Worm (Caenorhabditis elegans) whole organism, L2 larva: ENCODE results near the gene R144.10.

Source experiments
- C34F6.9 ChIP-seq: fragments of 150-350 bp; optimal IDR thresholded peaks from 2 replicates; lab custom pipeline; 2014; ENCODE audit warnings: missing biosample characterization, missing genetic modification characterization
- R02D3.7 ChIP-seq: fragments of 150-350 bp; optimal IDR thresholded peaks from 2 replicates; lab custom pipeline; 2014; ENCODE audit warnings: missing biosample characterization, missing genetic modification characterization
- Y55F3AM.14 ChIP-seq: fragments of 200-800 bp; sonication (Bioruptor generic); optimal IDR thresholded peaks from 2 replicates; lab custom pipeline; 2018; ENCODE audit warnings: mild to moderate bottlenecking, missing genetic modification characterization, missing compliant biosample characterization
- ZK546.5 ChIP-seq: sonication (generic microtip); optimal IDR thresholded peaks from 2 replicates; lab custom pipeline; 2017; ENCODE audit warnings: missing biosample characterization, missing genetic modification characterization
- alr-1 ChIP-seq: fragments of 150-350 bp; optimal IDR thresholded peaks from 2 replicates; lab custom pipeline; 2014; ENCODE audit warnings: missing biosample characterization, missing genetic modification characterization
- aly-2 ChIP-seq: fragments of 150-350 bp; optimal IDR thresholded peaks from 2 replicates; lab custom pipeline; 2014; ENCODE audit warnings: missing biosample characterization, missing genetic modification characterization
- ama-1 ChIP-seq: fragments of 150-350 bp; optimal IDR thresholded peaks from 2 replicates; lab custom pipeline; 2018; ENCODE audit warnings: inconsistent platforms
- blmp-1 ChIP-seq: sonication (generic microtip); optimal IDR thresholded peaks from 2 replicates; lab custom pipeline; 2017; ENCODE audit warnings: missing genetic modification characterization, mild to moderate bottlenecking, missing compliant biosample characterization, antibody characterized with exemption, moderate library complexity; ENCODE audit not compliant: insufficient read depth
- ceh-16 ChIP-seq: fragments of 150-350 bp; optimal IDR thresholded peaks from 2 replicates; lab custom pipeline; 2014; ENCODE audit warnings: missing biosample characterization, missing genetic modification characterization
- ceh-82 ChIP-seq: fragments of 150-350 bp; optimal IDR thresholded peaks from 2 replicates; lab custom pipeline; 2014; ENCODE audit warnings: missing biosample characterization, missing genetic modification characterization
- crh-2 ChIP-seq: sonication (generic microtip); optimal IDR thresholded peaks from 2 replicates; lab custom pipeline; 2017; ENCODE audit warnings: missing biosample characterization, missing genetic modification characterization
- elt-1 ChIP-seq: fragments of 150-350 bp; optimal IDR thresholded peaks from 2 replicates; lab custom pipeline; 2014; ENCODE audit warnings: missing biosample characterization, missing genetic modification characterization
- elt-3 ChIP-seq: sonication (generic microtip); optimal IDR thresholded peaks from 2 replicates; lab custom pipeline; 2017; ENCODE audit warnings: missing biosample characterization, missing genetic modification characterization
- fos-1 ChIP-seq: fragments of 150-350 bp; optimal IDR thresholded peaks from 2 replicates; lab custom pipeline; 2014; ENCODE audit warnings: missing biosample characterization, missing genetic modification characterization
- gmeb-1 ChIP-seq: fragments of 150-350 bp; optimal IDR thresholded peaks from 2 replicates; lab custom pipeline; 2014; ENCODE audit warnings: missing biosample characterization, missing genetic modification characterization
- lin-11 ChIP-seq: fragments of 150-350 bp; sonication (generic microtip); optimal IDR thresholded peaks from 2 replicates; lab custom pipeline; 2014; ENCODE audit warnings: missing biosample characterization, missing genetic modification characterization, inconsistent platforms, mixed read lengths
- lin-13 ChIP-seq: fragments of 150-350 bp; optimal IDR thresholded peaks from 2 replicates; lab custom pipeline; 2014; ENCODE audit warnings: missing biosample characterization, missing genetic modification reagents, missing genetic modification characterization
- lin-39 ChIP-seq: fragments of 150-350 bp; optimal IDR thresholded peaks from 2 replicates; lab custom pipeline; 2014; ENCODE audit warnings: missing biosample characterization, missing genetic modification reagents, missing genetic modification characterization
- lsy-2 ChIP-seq, 2 experiments: fragments of 150-350 bp in 1 of 2; sonication (generic microtip) in 1 of 2; optimal IDR thresholded peaks; 2 replicates each; lab custom pipeline; 2014 to 2017; ENCODE audit warnings: missing biosample characterization in 2 of 2, missing genetic modification characterization in 2 of 2
- mab-5 ChIP-seq: fragments of 150-350 bp; optimal IDR thresholded peaks from 2 replicates; lab custom pipeline; 2014; ENCODE audit warnings: missing biosample characterization, missing genetic modification characterization
- mbf-1 ChIP-seq: sonication (generic microtip); optimal IDR thresholded peaks from 2 replicates; lab custom pipeline; 2017; ENCODE audit warnings: missing biosample characterization, missing genetic modification characterization
- mdl-1 ChIP-seq, 2 experiments: fragments of 150-350 bp in 1 of 2; sonication (generic microtip) in 1 of 2; optimal IDR thresholded peaks; 2 replicates each; lab custom pipeline; 2017; ENCODE audit warnings: missing biosample characterization in 2 of 2, missing genetic modification characterization in 2 of 2
- nhr-10 ChIP-seq: sonication (generic microtip); optimal IDR thresholded peaks from 2 replicates; lab custom pipeline; 2017; ENCODE audit warnings: missing biosample characterization, missing genetic modification characterization
- nhr-12 ChIP-seq: fragments of 150-350 bp; optimal IDR thresholded peaks from 2 replicates; lab custom pipeline; 2014; ENCODE audit warnings: missing biosample characterization, missing genetic modification characterization
- nhr-129 ChIP-seq: fragments of 150-350 bp; optimal IDR thresholded peaks from 2 replicates; lab custom pipeline; 2014; ENCODE audit warnings: missing biosample characterization, missing genetic modification characterization
- nhr-21 ChIP-seq: fragments of 150-350 bp; optimal IDR thresholded peaks from 2 replicates; lab custom pipeline; 2014; ENCODE audit warnings: missing biosample characterization, missing genetic modification characterization
- nhr-25 ChIP-seq: fragments of 150-350 bp; sonication (generic microtip); optimal IDR thresholded peaks from 3 replicates; lab custom pipeline; 2014; ENCODE audit warnings: missing biosample characterization, missing genetic modification characterization
- peb-1 ChIP-seq: fragments of 150-350 bp; optimal IDR thresholded peaks from 2 replicates; lab custom pipeline; 2014; ENCODE audit warnings: missing biosample characterization, missing genetic modification characterization
- sem-4 ChIP-seq: fragments of 150-350 bp; optimal IDR thresholded peaks from 2 replicates; lab custom pipeline; 2014; ENCODE audit warnings: missing biosample characterization, missing genetic modification reagents, missing genetic modification characterization
- skn-1 ChIP-seq: sonication (generic microtip); optimal IDR thresholded peaks from 2 replicates; lab custom pipeline; 2017; ENCODE audit warnings: missing biosample characterization, missing genetic modification characterization
- sma-9 ChIP-seq, 2 experiments: fragments of 150-350 bp in 1 of 2; sonication (generic microtip) in 1 of 2; optimal IDR thresholded peaks; 2 replicates each; lab custom pipeline; 2014 to 2016; ENCODE audit warnings: missing genetic modification characterization in 2 of 2, mild to moderate bottlenecking in 1 of 2, missing biosample characterization in 1 of 2, missing compliant biosample characterization in 1 of 2, missing genetic modification reagents in 1 of 2, moderate library complexity in 1 of 2
- snpc-4 ChIP-seq: fragments of 150-350 bp; optimal IDR thresholded peaks from 2 replicates; lab custom pipeline; 2014; ENCODE audit warnings: missing biosample characterization, missing genetic modification characterization
- unc-55 ChIP-seq: fragments of 150-350 bp; sonication (generic microtip); optimal IDR thresholded peaks from 3 replicates; lab custom pipeline; 2014; ENCODE audit warnings: missing biosample characterization, missing genetic modification reagents, missing genetic modification characterization
- zag-1 ChIP-seq: fragments of 150-350 bp; optimal IDR thresholded peaks from 2 replicates; lab custom pipeline; 2014; ENCODE audit warnings: missing biosample characterization, missing genetic modification characterization
- ztf-1 ChIP-seq: fragments of 200-800 bp; sonication (Bioruptor generic); conservative IDR thresholded peaks from 2 replicates; pipeline ENCODE4 v1.3.6; 2022; ENCODE audit warnings: missing genetic modification characterization, missing compliant biosample characterization
- ztf-4 ChIP-seq: fragments of 150-350 bp; optimal IDR thresholded peaks from 2 replicates; lab custom pipeline; 2014; ENCODE audit warnings: missing biosample characterization, missing genetic modification characterization

R144.10 gene

DNA sequence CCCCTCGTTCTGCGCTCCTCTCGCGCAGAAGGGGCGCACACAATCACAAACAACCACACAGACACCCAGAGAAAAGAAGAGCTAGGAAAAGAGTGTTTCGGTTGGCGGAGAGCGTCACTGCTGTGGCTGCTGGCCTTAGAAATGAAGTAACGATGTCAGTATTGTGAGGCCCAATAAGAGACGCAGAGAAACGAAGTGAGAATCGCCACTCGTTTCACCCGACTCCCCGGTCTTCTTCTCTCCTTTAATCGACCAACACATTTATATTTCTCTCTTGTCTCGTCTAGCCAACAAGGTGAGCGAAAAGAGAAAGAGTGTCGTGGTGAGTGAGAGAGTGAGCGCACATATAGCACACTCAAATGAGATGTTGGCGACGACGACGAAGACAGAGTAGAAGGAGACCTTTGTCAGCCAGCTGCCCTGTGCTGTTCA lies 11.8 kb upstream of the R144.10 start (continued):
- TF ChIP-seq Y55F3AM.14 (GFP tag; lab: Kevin White, UChicago), result peak; percentile 74

ce11 chrIII:5012460-5012859 lies 10.3 kb upstream of the R144.10 start:
- TF ChIP-seq ceh-82 (tag; lab: Kevin White, UChicago), result no peak
- TF ChIP-seq fos-1 (tag; lab: Kevin White, UChicago), result no peak
- TF ChIP-seq blmp-1 (tag; lab: Kevin White, UChicago), result no peak
- TF ChIP-seq peb-1 (tag; lab: Kevin White, UChicago), result no peak
- no peak for TF ChIP-seq zag-1 (tag; lab: Kevin White, UChicago)
- no peak for TF ChIP-seq R02D3.7
- TF ChIP-seq lin-11 (tag; lab: Kevin White, UChicago), result no peak
- no peak for TF ChIP-seq mab-5 (tag; lab: Kevin White, UChicago)
- TF ChIP-seq ztf-1 (GFP tag; lab: Robert Waterston, UW), result no peak
- TF ChIP-seq skn-1, result no peak
- no peak for TF ChIP-seq ZK546.5 (tag; lab: Kevin White, UChicago)
- no peak for TF ChIP-seq nhr-10 (tag; lab: Kevin White, UChicago)
- no peak for TF ChIP-seq elt-3 (tag; lab: Kevin White, UChicago)
- no peak for TF ChIP-seq lsy-2 (tag; optimal IDR thresholded peaks at IDR 0.05; lab: Kevin White, UChicago)
- no peak for TF ChIP-seq aly-2 (tag; lab: Kevin White, UChicago)
- TF ChIP-seq sem-4 (tag; lab: Kevin White, UChicago), result no peak
- no peak for TF ChIP-seq crh-2
- TF ChIP-seq unc-55 (GFP tag; lab: Kevin White, UChicago), result no peak

- TF ChIP-seq lin-13 (GFP tag; lab: Kevin White, UChicago) (no peak), ama-1 (no peak), nhr-25 (tag; lab: Kevin White, UChicago) (no peak), sem-4 (tag; lab: Kevin White, UChicago) (no peak), ZK546.5 (tag; lab: Kevin White, UChicago) (no peak), nhr-12 (no peak), R02D3.7 (no peak), sma-9 (GFP tag; optimal IDR thresholded peaks at IDR 0.05; lab: Kevin White, UChicago) (no peak), sma-9 (tag; optimal IDR thresholded peaks at IDR 0.05; lab: Kevin White, UChicago) (no peak), lin-39 (tag; lab: Kevin White, UChicago) (no peak)
These were observed 8.6 kb upstream of the R144.10 start for ce11 chrIII:5010723-5011122.

ce11 chrIII:5008730-5009129 lies 6.6 kb upstream of the R144.10 start, which contains the start of gene R144.11:
R144.11 (minus strand) TSS chrIII:5008830.
- TF ChIP-seq Y55F3AM.14 (GFP tag; lab: Kevin White, UChicago), result no peak
- TF ChIP-seq aly-2 (tag; lab: Kevin White, UChicago), result peak; percentile 2
- no peak for TF ChIP-seq lin-39 (tag; lab: Kevin White, UChicago)

DNA sequence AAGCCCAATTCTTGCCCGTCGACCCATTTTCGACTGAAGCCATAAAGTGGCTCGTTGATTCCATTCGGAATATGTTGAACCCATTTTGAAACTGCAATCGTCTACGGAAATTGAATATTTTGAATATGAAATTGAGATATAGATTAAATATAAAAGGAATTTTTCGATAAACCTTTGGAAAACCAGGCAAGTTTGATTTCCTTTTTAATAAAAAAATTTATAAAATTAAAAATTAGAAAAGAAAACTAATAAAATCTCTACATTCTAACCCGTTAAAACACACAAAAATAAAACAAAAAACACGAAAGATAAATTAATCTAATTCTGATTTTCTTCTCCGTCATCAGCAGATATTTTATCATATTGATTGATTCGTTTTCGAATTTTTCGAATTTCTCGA lies 4.8 kb upstream of the R144.10 start, which contains the start of gene R144.12:
R144.12 (minus strand) TSS at position 101 of the 400 bp plus-strand sequence.
- no peak for TF ChIP-seq nhr-129 (tag; lab: Kevin White, UChicago)
- no peak for TF ChIP-seq elt-1
- no peak for TF ChIP-seq unc-55 (GFP tag; lab: Kevin White, UChicago)
- TF ChIP-seq Y55F3AM.14 (GFP tag; lab: Kevin White, UChicago), result no peak
- no peak for TF ChIP-seq peb-1 (tag; lab: Kevin White, UChicago)
- no peak for TF ChIP-seq lin-39 (tag; lab: Kevin White, UChicago)
- no peak for TF ChIP-seq ZK546.5 (tag; lab: Kevin White, UChicago)
- no peak for TF ChIP-seq elt-3 (tag; lab: Kevin White, UChicago)
- TF ChIP-seq lsy-2 (tag; optimal IDR thresholded peaks at IDR 0.05; lab: Kevin White, UChicago), result no peak
- no peak for TF ChIP-seq lin-13 (GFP tag; lab: Kevin White, UChicago)
- no peak for TF ChIP-seq ztf-4 (tag; lab: Kevin White, UChicago)

- TF ChIP-seq C34F6.9 (tag; lab: Kevin White, UChicago) (no peak), nhr-21 (tag; lab: Kevin White, UChicago) (no peak), nhr-25 (tag; lab: Kevin White, UChicago) (no peak), nhr-129 (tag; lab: Kevin White, UChicago) (no peak), ceh-16 (no peak), mbf-1 (tag; lab: Kevin White, UChicago) (no peak), lin-11 (tag; lab: Kevin White, UChicago) (no peak), alr-1 (tag; lab: Kevin White, UChicago) (no peak), gmeb-1 (no peak), snpc-4 (tag; lab: Kevin White, UChicago) (no peak), Y55F3AM.14 (GFP tag; lab: Kevin White, UChicago) (no peak), mdl-1 (tag; optimal IDR thresholded peaks at IDR 0.05; lab: Kevin White, UChicago) (no peak), lsy-2 (tag; optimal IDR thresholded peaks at IDR 0.05; lab: Kevin White, UChicago) (no peak), fos-1 (tag; lab: Kevin White, UChicago) (no peak)
These were observed 2.5 kb upstream of the R144.10 start, which contains the start of gene R144.6 for ce11 chrIII:5004621-5005020. R144.6 (minus strand) TSS chrIII:5004721.
